Worm (Caenorhabditis elegans): ENCODE results near the gene T22B3.3.

The T22B3.3 gene

DNA sequence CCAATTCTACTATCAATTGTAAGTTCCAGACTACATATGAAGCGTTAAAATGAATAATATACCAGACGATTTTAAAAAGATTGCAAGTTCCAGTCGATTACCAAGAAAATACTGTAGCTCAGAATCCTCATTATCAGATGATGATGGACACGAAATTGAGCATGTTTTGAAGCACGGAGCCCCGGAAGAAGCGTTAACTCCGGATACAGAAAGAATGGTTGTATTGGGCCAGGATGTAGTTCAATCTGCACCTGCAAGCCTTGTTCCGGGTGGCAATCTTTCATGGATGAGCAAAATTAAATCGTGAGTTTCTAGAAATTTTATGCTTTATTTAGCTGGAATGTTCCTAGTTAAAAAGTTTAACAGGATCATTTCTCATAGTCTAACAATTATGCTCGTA is 35.6 kb downstream of the T22B3.3 start, which contains the start of gene atg-4.2:
atg-4.2 (plus strand) TSS at position 24 of the 400 bp plus-strand sequence.
- no peak for TF ChIP-seq nhr-77 (tag; optimal IDR thresholded peaks at IDR 0.05)
- no peak for TF ChIP-seq elt-1 (tag; optimal IDR thresholded peaks at IDR 0.05)
- TF ChIP-seq lin-15B (tag; optimal IDR thresholded peaks at IDR 0.05): no peak
- no peak for TF ChIP-seq elt-3 (tag; optimal IDR thresholded peaks at IDR 0.05)
- no peak for TF ChIP-seq R02D3.7 (tag; optimal IDR thresholded peaks at IDR 0.05)
- no peak for TF ChIP-seq zag-1 (tag; optimal IDR thresholded peaks at IDR 0.05)
- no peak for TF ChIP-seq egl-27 (tag; optimal IDR thresholded peaks at IDR 0.05)
- no peak for TF ChIP-seq nhr-12 (tag; optimal IDR thresholded peaks at IDR 0.05)

DNA sequence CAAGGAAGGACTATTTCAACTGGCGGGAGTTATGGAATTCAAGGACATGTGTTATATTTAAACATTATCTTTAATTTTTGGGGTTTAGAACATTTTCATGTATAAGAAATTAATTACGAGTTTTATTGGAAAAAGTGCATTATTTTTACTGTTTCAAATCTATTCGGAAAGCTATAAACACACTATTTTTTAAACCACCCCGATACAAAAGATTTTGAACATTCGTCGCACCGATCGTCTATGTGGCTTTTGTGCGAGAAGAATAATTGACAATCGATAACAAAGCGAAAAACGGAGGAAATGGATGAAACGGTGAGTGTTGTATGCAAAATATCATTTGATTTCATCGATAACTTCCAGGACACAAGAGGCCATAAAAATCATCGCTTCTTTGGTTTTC is 38.6 kb downstream of the T22B3.3 start, which contains the start of gene ZK809.9:
ZK809.9 (plus strand) TSS at position 301 of the 400 bp plus-strand sequence.
- TF ChIP-seq ceh-28 (tag; optimal IDR thresholded peaks at IDR 0.05) (no peak), lin-39 (tag; optimal IDR thresholded peaks at IDR 0.05) (no peak), unc-39 (tag; optimal IDR thresholded peaks at IDR 0.05) (no peak)

DNA sequence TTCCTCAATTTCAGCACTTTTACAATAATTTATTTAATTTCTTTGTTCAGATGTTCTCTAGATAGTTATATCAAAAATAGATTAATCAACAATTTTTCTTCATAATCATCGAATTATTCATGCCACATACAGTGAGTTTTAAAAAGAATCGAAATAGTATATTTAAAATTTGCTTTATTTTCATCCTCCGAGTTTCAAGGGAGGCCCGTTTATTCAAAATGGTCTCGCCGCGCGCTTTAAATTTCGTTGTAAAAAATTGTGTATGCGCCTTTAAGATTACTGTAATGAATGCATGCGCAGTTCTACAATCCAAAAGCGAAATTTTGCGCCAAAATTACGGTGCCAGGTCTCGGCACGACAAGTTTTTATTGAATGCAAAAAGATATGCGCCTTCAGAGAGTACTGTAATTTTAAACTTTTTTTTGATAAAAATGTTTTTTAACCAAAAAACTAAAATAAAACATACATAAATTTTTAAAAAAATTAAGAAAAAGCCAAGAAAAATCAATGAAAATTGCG is 43.7 kb downstream of the T22B3.3 start, which contains the start of gene ZK792.1:
ZK792.1 (plus strand) TSS at position 51 of the 519 bp plus-strand sequence.
- TF ChIP-seq elt-3 (tag; optimal IDR thresholded peaks at IDR 0.05): no peak
- no peak for TF ChIP-seq nhr-23 (tag; optimal IDR thresholded peaks at IDR 0.05)
- TF ChIP-seq lsy-12 (tag; optimal IDR thresholded peaks at IDR 0.05): no peak
- no peak for TF ChIP-seq pqm-1 (tag; optimal IDR thresholded peaks at IDR 0.05)
- no peak for TF ChIP-seq hmg-11 (tag; optimal IDR thresholded peaks at IDR 0.05)
- TF ChIP-seq sea-2 (GFP tag; optimal IDR thresholded peaks at IDR 0.05): no peak

DNA sequence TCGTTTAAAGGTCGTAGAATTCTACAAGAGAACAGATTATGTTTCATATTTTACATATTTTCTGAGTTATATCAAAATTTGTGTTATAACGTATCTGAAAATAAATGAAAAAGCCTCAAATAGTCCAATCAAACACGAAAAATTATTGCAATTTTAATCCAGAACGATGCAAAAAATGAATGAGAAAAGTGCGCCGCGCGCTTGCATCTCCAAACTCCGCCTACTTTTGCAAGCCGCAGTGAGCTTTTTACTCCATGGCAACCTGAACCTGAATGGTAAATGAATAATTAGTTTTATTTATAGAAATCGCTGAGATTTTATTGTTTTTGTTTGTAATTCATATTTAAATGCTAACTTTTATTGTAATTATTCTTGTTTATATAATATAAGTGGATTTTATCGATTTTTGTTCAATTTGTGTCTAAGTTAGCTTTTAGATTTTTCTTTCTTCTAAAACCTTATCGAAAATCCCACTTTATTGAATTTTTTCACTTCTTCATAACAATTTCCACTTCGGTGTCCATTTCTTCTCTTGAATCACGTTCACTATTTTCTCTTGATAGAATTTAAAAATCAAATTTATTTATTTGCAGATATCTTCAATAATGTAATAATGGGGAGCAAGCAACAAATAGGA is 47.3 kb downstream of the T22B3.3 start, which contains the start of gene ZK809.5:
ZK809.5 (plus strand) TSS at position 587 of the 637 bp plus-strand sequence.
- TF ChIP-seq nhr-67 (tag; optimal IDR thresholded peaks at IDR 0.05) (no peak), nfya-1 (tag; optimal IDR thresholded peaks at IDR 0.05; ENCODE audit: insufficient read depth) (peak; percentile 20), hmg-11 (tag; optimal IDR thresholded peaks at IDR 0.05) (peak; percentile 34)

DNA sequence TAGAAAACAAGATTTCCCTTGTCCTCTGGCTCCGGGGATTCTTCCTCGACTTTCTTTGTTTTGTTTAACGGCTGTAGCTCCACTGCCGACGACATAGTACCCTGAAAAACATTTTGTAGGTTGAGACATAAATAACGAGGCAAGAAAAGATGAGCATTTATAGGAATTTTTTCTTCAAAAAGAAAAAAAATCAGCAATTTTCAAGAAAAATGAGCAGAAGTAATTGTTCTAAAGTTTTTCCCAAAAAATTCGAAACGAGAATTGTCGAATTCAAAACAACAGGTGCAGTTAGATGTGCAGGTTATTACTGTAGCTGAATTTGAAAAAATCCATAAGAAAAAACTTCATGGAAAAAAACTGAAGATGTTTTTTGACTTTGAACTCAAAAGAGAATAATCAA is 48.2 kb downstream of the T22B3.3 start, which contains the start of gene ent-1:
ent-1 (minus strand) TSS at position 101 of the 400 bp plus-strand sequence.
- no peak for TF ChIP-seq nhr-28 (tag; optimal IDR thresholded peaks at IDR 0.05)

Measured in whole organism, L3 larva.